Fruit fly (Drosophila melanogaster): ENCODE results near the gene CG17560.

The CG17560 gene

DNA sequence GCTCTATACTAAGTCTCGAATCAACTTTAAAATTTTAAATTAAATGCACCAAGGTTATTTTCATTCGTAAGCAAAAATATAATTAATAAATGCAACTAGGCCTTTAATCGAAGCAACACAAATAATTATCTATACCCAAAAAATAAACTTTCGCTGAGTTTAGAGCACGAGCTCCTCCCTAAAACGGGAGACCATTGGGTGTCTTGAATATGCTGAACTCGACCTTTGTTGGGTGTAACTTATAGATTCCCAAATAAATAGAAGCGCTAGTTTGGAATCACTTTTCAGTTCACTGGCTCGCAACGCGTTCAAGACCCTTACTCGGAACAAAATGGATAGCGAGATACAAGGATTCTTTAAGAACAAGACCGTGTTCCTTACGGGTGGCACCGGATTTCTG lies at the start of gene CG17560:
CG17560 (plus strand) TSS at position 301 of the 400 bp plus-strand sequence.
- TF ChIP-seq CG17801 (GFP tag; optimal IDR thresholded peaks at IDR 0.05; ENCODE audit: partially characterized antibody), result no peak

DNA sequence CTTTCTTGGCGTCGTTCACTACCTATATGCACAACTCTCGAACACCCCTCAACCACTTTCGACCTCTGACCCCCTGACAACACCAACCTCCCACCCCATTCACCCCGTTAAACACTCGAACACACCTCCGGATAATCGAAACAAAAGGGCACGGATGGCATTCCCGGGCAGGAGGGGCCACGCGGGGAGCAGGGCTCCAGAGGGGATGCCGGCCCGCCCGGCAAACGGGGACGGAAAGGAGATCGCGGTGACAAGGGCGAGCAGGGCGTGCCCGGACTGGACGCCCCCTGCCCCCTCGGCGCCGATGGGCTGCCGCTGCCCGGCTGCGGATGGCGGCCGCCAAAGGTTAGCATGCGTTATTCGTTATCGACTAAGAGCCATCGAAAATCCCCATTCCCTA lies 48.4 kb upstream of the CG17560 start:
- TF ChIP-seq CG17801 (GFP tag; optimal IDR thresholded peaks at IDR 0.05; ENCODE audit: partially characterized antibody), result no peak

DNA sequence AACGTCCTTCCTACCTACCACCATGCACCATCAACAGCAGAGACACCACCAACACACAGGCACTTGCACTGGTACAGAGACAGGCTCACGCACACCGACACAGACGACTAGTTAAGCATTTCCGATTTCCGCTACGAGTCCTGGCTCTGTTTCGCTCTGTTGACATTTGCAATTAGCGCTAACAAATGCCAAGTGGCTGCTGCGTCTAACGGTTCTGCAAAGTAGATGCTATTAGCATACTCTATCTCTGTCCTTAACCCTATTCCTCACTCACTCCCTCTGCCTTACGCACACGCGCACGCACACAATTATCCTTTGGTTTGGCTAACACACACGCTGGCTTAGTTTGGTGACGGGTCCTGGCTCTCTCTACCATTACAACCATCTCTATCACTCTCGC lies 47.3 kb upstream of the CG17560 start:
- TF ChIP-seq CG17801 (GFP tag; optimal IDR thresholded peaks at IDR 0.05; ENCODE audit: partially characterized antibody), result no peak

DNA sequence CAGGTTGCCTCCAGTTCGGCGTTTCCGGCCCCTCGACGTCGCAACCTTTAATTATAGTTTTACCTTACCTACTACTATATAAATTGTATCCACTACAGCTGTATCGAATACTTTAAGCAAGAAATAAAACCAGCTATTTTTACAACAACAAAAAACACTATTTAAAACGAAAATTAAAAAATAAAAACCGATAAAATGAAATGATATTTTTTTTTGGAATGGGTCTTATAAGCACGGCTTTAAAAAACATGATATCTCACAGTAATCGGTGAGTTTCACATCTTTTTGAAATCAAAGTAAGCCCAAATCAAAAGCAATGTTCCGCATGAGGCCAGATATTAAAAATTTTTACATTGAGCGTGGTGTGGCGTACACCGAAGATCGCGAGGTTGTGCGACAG lies 46.5 kb upstream of the CG17560 start, which contains the start of gene CG14891:
CG14891 (plus strand) TSS at position 301 of the 400 bp plus-strand sequence.
- TF ChIP-seq CG17801 (GFP tag; optimal IDR thresholded peaks at IDR 0.05; ENCODE audit: partially characterized antibody), result no peak

DNA sequence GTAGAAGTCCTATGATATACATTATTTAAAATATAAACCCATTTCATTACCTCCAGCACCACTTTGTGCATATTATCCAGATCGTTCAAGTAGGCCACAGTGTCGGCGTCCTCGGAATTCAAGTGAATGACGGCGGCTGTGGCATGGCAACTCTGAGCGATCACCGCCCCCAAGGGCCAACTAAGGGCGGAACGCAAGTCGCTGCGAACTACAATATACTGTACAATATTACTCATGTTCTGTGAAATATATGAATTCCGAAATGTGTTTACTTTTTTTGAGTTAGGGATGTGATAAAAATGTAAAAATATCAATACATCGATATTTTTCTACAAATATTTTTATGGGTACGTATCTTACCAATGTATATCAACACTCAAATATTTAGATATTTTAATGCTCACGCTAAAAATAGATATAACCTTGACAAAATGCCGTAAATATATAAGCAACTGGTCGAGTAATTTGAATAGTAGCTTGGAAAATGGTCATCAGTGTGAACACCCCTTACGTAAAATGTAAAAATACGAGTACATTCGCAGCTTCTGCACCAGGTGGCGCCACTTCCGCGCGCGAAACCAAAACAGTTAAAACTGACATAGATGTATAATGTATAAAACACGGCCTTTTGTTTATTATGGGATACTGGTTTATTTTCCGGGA lies 44.1 kb upstream of the CG17560 start, which contains the start of gene CG14903:
CG14903 (minus strand) TSS at position 270 of the 663 bp plus-strand sequence.
- TF ChIP-seq CG17801 (GFP tag; optimal IDR thresholded peaks at IDR 0.05; ENCODE audit: partially characterized antibody), result no peak

DNA sequence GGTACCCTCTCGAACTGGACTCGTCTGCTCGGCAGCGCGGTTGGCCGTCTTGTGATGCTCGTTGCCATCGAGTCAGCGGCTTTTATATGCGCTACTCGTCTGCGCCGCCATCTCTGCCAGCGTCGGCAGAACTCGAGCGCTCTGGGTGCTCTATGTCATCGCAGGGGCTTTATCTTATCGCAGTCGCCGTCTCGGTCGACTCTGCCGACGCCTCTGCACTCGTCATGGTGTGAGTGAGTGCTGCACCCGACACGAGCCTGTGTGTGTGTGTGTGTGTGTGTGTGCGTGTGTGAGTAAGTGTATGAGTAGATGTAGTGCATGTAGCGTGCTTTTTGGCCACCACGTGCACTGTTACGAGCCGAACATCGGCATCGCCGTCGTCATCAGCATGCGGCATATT lies 34.1 kb upstream of the CG17560 start, which contains the start of gene Scp2:
Scp2 (minus strand) TSS at position 59 of the 400 bp plus-strand sequence.
- no peak for TF ChIP-seq CG17801 (GFP tag; optimal IDR thresholded peaks at IDR 0.05; ENCODE audit: partially characterized antibody)

DNA sequence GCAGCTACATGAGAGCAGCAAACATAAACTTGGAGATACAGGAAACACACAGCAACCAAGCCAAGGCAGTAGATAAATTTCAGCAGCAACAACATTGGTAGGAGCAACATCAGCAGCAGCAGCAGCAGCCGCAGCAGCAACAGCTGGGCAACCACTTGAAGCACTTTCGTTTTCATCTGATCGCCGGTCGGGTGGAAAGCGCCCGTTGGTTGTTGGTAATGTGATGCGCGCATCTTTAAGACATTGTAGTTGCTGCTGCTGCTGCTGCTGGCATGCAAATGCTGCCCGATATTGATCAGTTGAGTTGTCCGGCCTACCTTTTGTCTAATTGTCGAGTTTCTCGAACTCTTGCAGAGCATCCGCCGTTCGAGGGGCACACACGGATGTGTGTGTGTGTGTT lies 26.3 kb upstream of the CG17560 start:
- no peak for TF ChIP-seq CG17801 (GFP tag; optimal IDR thresholded peaks at IDR 0.05; ENCODE audit: partially characterized antibody)

DNA sequence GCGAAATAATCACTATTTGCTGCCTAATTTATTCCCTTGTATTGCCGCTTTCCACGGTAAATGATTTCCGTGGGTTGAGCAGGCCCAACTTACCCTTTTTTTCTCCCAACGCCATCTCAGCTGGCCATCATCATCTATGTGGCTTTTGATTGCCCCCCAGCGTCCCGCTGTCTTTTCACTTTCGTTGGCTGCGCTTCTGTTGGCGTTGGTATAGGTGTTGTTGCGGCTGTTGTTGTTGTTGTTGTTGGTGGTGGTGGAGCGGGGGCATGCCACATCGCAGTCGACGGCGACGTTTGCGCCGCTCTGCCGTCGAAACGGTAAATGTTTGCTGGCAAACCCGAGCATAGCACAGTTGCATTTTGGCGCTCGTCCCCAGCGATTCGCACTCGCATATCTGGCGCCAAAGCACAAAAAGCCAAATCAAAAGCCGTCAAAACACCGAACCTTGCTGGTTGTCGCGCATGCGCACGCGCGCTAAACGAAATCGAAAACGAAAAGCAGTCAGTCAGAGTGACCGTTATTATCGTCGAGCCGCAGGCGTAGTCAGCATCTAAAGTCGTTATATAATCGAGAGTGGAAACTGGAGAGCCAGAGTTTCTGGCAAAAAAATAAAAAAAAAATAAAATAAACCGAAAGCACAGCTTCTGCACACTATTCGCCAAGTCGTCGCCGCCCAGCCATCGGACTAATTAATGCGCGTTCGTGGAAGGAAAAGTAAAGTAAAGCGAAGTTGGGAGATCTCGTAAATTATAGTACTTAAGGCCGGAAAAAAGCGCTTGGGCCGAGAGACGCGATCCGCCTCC lies 23.5 kb upstream of the CG17560 start, which contains the start of gene CG14892:
CG14892 (plus strand) TSS at position 359 of the 803 bp plus-strand sequence.
- TF ChIP-seq CG17801 (GFP tag; optimal IDR thresholded peaks at IDR 0.05; ENCODE audit: partially characterized antibody), result no peak

DNA sequence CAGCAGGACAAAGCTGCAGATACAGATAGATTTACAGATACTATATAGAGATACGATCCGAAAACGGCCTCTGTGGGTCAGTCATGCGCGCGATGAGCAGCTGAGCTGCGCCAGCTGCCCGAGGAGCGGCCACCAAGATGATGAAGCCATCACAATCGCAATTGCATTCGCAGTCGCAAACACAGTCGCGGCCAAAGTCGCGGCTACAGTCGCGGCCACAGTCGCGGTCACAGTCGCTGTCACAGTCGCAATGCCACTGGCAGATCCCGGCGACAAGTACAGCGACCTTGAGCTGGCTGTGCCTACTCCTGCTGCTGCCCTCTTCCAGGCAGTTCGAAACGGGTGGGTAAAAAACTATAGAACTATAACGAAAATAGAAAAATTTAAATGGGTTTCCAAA lies 22.8 kb upstream of the CG17560 start:
- TF ChIP-seq CG17801 (GFP tag; optimal IDR thresholded peaks at IDR 0.05; ENCODE audit: partially characterized antibody), result no peak

DNA sequence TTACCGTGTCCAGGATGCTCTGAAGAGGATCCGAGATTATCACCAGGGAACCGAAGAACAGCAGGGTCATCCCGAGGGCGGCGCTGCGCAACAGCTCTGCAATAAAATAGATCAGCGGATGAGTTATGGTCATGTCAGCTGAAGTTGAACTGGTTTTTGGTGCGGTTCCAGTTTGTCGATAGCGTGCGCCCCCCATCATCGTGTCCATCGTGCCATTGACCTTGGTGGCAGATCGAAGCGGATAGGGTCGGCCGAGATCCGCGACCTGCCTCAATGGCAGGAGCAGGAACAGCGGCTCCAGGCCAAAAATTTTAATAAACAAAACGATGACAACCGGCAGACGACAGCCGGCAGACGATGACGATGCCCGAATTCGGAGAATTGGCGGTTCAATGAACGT lies 18.1 kb upstream of the CG17560 start:
- TF ChIP-seq CG17801 (GFP tag; optimal IDR thresholded peaks at IDR 0.05; ENCODE audit: partially characterized antibody), result no peak

DNA sequence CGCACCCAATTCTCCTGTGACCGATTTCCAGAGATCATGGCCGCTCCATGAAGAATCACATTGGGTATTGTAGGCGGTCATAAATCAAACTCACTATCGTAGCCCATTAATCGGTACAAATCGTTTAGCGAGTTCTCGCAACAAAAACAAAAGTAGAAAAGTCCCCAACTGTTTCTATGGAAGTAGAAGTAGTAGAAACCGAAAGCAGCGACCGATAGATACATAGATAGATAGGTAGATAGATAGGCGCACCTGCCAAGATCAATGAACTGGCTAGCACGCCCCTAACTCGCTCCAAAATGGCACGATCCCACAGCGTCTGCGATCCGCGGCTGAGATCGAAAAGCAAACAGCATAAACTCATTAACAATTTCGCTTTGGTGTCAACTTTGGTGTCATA lies 17.0 kb upstream of the CG17560 start:
- no peak for TF ChIP-seq CG17801 (GFP tag; optimal IDR thresholded peaks at IDR 0.05; ENCODE audit: partially characterized antibody)

DNA sequence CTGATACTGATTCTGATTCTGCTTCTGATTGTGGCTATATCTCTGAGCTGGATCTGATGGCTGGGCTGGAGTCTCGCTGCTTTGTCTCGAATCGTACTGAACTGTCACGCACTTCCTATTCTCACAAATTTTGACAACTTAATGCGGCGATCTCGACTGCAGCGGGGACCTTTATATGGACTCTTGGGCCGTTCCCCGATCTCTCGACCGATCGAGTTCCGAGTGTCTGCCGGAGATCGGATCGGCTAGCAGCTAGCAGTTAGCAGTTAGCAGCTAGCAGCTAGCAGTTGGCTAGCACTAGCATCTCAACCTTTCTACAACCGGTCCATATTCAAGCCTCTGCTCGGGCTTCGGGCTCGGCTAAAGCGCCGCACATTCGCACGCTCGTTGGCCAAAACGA lies 13.0 kb upstream of the CG17560 start, which contains the start of gene CG10345:
CG10345 (minus strand) TSS at position 147 of the 400 bp plus-strand sequence.
- TF ChIP-seq CG17801 (GFP tag; optimal IDR thresholded peaks at IDR 0.05; ENCODE audit: partially characterized antibody), result no peak

DNA sequence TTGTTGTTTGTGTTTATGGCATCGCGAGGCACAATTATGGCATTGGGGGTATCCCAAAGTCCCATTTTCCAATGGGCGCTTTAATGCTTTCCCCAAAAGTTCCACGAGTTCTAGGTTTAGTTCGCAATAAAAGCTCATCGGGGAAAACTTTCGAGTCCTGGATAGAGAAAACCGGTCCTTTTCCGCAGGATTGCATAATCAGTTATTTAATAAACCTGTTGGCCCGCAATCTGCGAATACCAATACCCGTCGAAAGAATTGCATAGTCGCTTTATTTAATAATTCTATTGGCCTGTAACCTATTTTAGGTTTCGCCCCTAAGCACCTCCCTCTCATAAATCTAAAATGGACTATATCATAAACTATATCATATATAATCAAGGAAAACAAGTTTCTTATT lies 11.8 kb upstream of the CG17560 start:
- TF ChIP-seq CG17801 (GFP tag; optimal IDR thresholded peaks at IDR 0.05; ENCODE audit: partially characterized antibody), result no peak

DNA sequence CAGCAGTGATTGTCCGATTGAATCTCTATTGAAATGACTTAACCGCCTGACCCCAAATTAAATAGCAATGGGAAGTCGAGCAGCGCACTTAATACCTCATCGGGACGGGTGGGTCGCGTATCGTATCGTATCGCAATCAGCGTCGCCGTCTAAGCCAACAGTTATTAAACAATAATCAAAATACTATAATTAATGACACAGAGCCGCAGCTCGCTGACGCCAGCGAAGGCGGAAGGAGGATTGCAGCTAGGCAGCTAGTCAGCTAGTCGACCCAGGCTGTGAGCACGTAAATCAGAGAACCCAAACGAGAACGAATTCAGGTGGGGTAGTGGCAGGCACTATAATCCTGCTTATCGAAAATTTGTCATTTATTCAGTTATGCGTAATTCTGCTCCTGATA lies 8.8 kb upstream of the CG17560 start, which contains the start of gene NPF:
NPF (plus strand) TSS at position 301 of the 400 bp plus-strand sequence.
- no peak for TF ChIP-seq CG17801 (GFP tag; optimal IDR thresholded peaks at IDR 0.05; ENCODE audit: partially characterized antibody)

DNA sequence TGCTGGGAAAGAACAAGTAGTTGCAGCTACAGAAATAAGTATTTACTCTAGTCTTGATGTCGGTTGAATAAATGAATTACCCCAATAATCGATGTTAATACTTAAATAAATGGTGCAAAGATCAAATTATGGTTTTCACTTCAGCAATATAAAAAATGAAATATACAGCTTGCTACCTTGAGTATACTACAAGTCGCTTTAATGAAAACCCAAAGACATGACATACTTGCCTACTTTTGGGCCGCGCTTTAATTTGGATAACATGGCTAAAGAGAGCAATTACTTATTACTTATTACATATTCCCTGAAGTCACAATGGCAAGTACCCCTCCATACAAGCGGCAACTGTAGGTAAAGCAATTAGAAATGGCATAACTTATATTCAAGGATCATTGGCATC lies 6.5 kb upstream of the CG17560 start:
- no peak for TF ChIP-seq CG17801 (GFP tag; optimal IDR thresholded peaks at IDR 0.05; ENCODE audit: partially characterized antibody)

DNA sequence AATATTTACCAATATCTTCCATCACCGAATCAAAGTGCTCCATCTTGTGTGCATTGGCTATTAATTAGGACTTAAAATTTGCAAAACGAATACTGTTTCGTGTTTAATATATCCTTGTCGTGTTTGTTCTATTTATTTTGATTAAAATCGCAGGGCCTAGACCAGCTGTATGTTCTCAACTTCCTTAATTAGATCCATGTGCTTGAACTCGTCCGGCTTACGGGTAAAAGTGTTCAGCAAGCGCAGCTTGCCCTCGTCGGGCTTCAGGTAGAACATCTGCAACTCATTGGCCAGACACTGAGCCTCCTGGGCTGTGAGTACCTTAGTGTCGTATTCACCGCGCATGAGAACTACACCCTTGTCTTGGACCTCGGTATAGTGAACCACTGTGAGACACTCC lies 4.5 kb upstream of the CG17560 start, which contains the start of gene CG12783:
CG12783 (minus strand) TSS at position 101 of the 400 bp plus-strand sequence.
- TF ChIP-seq CG17801 (GFP tag; optimal IDR thresholded peaks at IDR 0.05; ENCODE audit: partially characterized antibody), result no peak

Measured in ovary, adult (tissue).